Fruit fly (Drosophila melanogaster): ENCODE measurements around the gene CG33509.

Gene CG33509

DNA sequence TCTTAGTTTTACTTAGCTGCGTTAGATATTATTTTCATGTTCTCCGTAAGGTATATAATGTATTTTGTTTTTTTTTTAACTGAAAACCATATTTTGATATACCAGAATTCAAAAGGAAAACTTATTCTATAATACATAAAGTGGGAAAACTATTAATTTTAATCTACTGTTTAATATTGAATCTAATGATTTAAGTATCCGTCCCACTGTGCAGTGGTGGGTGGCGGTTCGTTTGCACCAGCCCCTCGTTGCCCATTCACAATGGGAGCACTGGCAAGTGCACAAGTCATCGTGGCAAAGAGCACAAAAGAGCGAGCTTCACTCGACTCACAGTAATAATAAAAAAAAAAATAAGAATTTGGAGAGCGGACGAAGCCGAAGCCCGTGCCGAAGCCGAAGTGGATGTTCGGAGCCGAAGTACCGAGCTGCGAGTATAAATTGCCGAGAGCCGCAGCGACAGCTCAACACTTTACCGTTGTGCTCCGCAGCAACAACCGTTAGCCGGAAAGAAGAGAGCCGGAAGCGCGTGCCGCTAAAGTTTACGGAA lies 10.2 kb upstream of the CG33509 start, which contains the start of gene CG34136 (continued):
- TF ChIP-seq CG17612 (GFP tag; IDR thresholded peaks at IDR 0.05) (no peak), Nf-YA (GFP tag; IDR thresholded peaks at IDR 0.05) (no peak), Adf1 (GFP tag; IDR thresholded peaks at IDR 0.05) (no peak), CG7839 (tag; optimal IDR thresholded peaks at IDR 0.05) (peak; percentile 64), CG1233 (GFP tag; optimal IDR thresholded peaks at IDR 0.05) (no peak), D19A (tag; optimal IDR thresholded peaks at IDR 0.05) (no peak), CG31388 (GFP tag; optimal IDR thresholded peaks at IDR 0.05) (no peak), Jarid2 (GFP tag; optimal IDR thresholded peaks at IDR 0.05) (no peak), HmgD (GFP tag; optimal IDR thresholded peaks at IDR 0.05) (no peak), CG15514 (GFP tag; optimal IDR thresholded peaks at IDR 0.05) (peak; percentile 41), gro (GFP tag; optimal IDR thresholded peaks at IDR 0.05) (no peak), Dref (GFP tag; IDR thresholded peaks at IDR 0.05) (no peak), dati (GFP tag; IDR thresholded peaks at IDR 0.05) (no peak), CG9437 (GFP tag; optimal IDR thresholded peaks at IDR 0.05) (peak; percentile 49), CG5953 (GFP tag; IDR thresholded peaks at IDR 0.05) (no peak), Xrp1 (GFP tag; IDR thresholded peaks at IDR 0.05) (peak; percentile 44; the same call in 1 of the 2 replicates), fd96Cb (tag; optimal IDR thresholded peaks at IDR 0.05) (peak; percentile 20), pita (GFP tag; optimal IDR thresholded peaks at IDR 0.05) (no peak), CG18476 (GFP tag; optimal IDR thresholded peaks at IDR 0.05) (peak; percentile 42), al (GFP tag; IDR thresholded peaks at IDR 0.05) (no peak), Hey (tag; optimal IDR thresholded peaks at IDR 0.05) (no peak), CG8765 (GFP tag; IDR thresholded peaks at IDR 0.05) (no peak), Hand (GFP tag; optimal IDR thresholded peaks at IDR 0.05) (no peak), tin (GFP tag; optimal IDR thresholded peaks at IDR 0.05) (peak; percentile 18), oc (tag; optimal IDR thresholded peaks at IDR 0.05) (no peak), onecut (GFP tag; IDR thresholded peaks at IDR 0.05) (no peak), CG2120 (GFP tag; optimal IDR thresholded peaks at IDR 0.05) (peak; percentile 25), dan (GFP tag; IDR thresholded peaks at IDR 0.05) (no peak), CG10565 (GFP tag; optimal IDR thresholded peaks at IDR 0.05) (no peak), crc (GFP tag; optimal IDR thresholded peaks at IDR 0.05) (no peak), pb (GFP tag; optimal IDR thresholded peaks at IDR 0.05) (no peak), CG15011 (GFP tag; optimal IDR thresholded peaks at IDR 0.05) (no peak), ems (GFP tag; optimal IDR thresholded peaks at IDR 0.05) (no peak), CG17912 (GFP tag; optimal IDR thresholded peaks at IDR 0.05) (no peak), Drgx (GFP tag; IDR thresholded peaks at IDR 0.05) (peak; percentile 77), Hmr (GFP tag; optimal IDR thresholded peaks at IDR 0.05) (peak; percentile 31), CG8359 (GFP tag; optimal IDR thresholded peaks at IDR 0.05; ENCODE audit: borderline replicate concordance) (no peak), Scr (GFP tag; IDR thresholded peaks at IDR 0.05; ENCODE audit: partially characterized antibody) (no peak), D (optimal IDR thresholded peaks at IDR 0.05) (no peak), D (GFP tag; optimal IDR thresholded peaks at IDR 0.05) (no peak), CG2889 (GFP tag; IDR thresholded peaks at IDR 0.05) (no peak), NC2β (GFP tag; optimal IDR thresholded peaks at IDR 0.05) (peak; percentile 1), dm (GFP tag; optimal IDR thresholded peaks at IDR 0.05) (no peak), ab (GFP tag; optimal IDR thresholded peaks at IDR 0.05) (no peak), CG11560 (tag; IDR thresholded peaks at IDR 0.05) (no peak), Hr78 (GFP tag; optimal IDR thresholded peaks at IDR 0.05) (peak in 1 of 2 experiments; percentile 66), Eip74EF (GFP tag; optimal IDR thresholded peaks at IDR 0.05) (peak in 1 of 2 experiments; percentile 82), Deaf1 (tag; optimal IDR thresholded peaks at IDR 0.05) (peak; percentile 99), HLH3B (GFP tag; IDR thresholded peaks at IDR 0.05) (no peak), CG12219 (GFP tag; optimal IDR thresholded peaks at IDR 0.05) (no peak), ftz-f1 (GFP tag; optimal IDR thresholded peaks at IDR 0.05) (no peak)
